Comparison of ENCODE assay signal across 4 fruit fly cellular contexts in the genomic region with DNA sequence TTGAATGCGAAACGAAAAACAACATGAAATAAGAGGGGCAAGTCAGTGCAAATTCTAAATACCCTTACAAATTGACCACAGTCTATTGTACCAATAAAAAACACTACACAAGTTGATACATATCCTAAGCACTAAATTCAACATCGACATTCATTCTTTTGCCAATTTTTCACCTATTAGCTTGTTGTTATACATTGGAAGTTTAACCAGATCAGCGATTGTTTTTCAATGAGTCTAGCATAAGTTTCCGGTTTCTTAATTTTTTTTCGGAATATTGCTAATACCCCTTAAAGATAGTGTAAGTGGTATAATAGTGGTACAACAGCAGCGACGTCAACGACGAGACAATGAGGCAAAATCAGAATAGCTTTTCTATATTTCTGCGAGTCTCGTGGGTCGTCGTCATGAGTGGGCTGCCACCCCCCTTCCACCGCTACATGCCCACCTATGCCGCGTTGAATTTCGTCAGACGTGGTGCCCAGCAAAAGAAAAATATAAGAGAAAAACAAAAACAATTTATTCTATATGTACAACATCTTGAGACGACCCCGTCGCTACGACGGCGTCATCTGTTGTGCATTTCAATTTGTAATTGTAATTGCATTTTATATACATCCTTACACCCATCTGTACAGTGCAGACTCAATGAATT.
TF ChIP-seq lines count a peak whose summit lies in the region.

No protein-coding gene starts in this region.

- TF ChIP-seq CTCF in whole organism, embryonic (GFP tag; optimal IDR thresholded peaks at IDR 0.05; lab: Kevin White, UChicago) = no peak

TF ChIP-seq in whole organism, adult, 20 proteins besides CTCF, POLR2A, EP300 and RAD21:
- peak; percentile 58 for TF ChIP-seq kay (GFP tag; lab: Kevin White, UChicago; ENCODE audit: borderline replicate concordance)
- no peak for TF ChIP-seq toe (GFP tag; optimal IDR thresholded peaks at IDR 0.05; lab: Kevin White, UChicago)
TF ChIP-seq in whole organism, adult: peak in this region for 1.

TF ChIP-seq in whole organism, embryonic, 481 proteins besides CTCF, POLR2A, EP300 and RAD21 (continues in another document):
- TF ChIP-seq CG8944 (GFP tag; optimal IDR thresholded peaks at IDR 0.05; lab: Kevin White, UChicago) (no peak), exex (tag; optimal IDR thresholded peaks at IDR 0.05; lab: Kevin White, UChicago) (no peak), br (optimal IDR thresholded peaks at IDR 0.05; lab: Kevin White, UChicago) (no peak), CG11504 (tag; optimal IDR thresholded peaks at IDR 0.05; lab: Kevin White, UChicago) (no peak), onecut (GFP tag; IDR thresholded peaks at IDR 0.05; lab: Robert Waterston, UW) (no peak), CG11085 (GFP tag; IDR thresholded peaks at IDR 0.05; lab: Robert Waterston, UW) (no peak), CG15479 (GFP tag; optimal IDR thresholded peaks at IDR 0.05; lab: Kevin White, UChicago) (no peak), CG1647 (GFP tag; optimal IDR thresholded peaks at IDR 0.05; lab: Kevin White, UChicago) (no peak), Mrtf (GFP tag; IDR thresholded peaks at IDR 0.05; lab: Robert Waterston, UW) (no peak), hbn (GFP tag; IDR thresholded peaks at IDR 0.05; lab: Robert Waterston, UW; ENCODE audit: partially characterized antibody) (no peak), cad (GFP tag; optimal IDR thresholded peaks at IDR 0.05; lab: Kevin White, UChicago) (no peak), CG34224 (GFP tag; IDR thresholded peaks at IDR 0.05; lab: Robert Waterston, UW; ENCODE audit: partially characterized antibody) (no peak), shn (GFP tag; optimal IDR thresholded peaks at IDR 0.05; lab: Kevin White, UChicago) (no peak), sr (GFP tag; IDR thresholded peaks at IDR 0.05; lab: Robert Waterston, UW) (peak; percentile 94), CG6765 (GFP tag; optimal IDR thresholded peaks at IDR 0.05; lab: Kevin White, UChicago) (no peak), CG5180 (GFP tag; optimal IDR thresholded peaks at IDR 0.05; lab: Kevin White, UChicago) (no peak), CG12942 (GFP tag; optimal IDR thresholded peaks at IDR 0.05; lab: Kevin White, UChicago) (no peak), CG15601 (tag; optimal IDR thresholded peaks at IDR 0.05; lab: Kevin White, UChicago) (no peak), D19A (tag; optimal IDR thresholded peaks at IDR 0.05; lab: Kevin White, UChicago) (peak; percentile 23), CG14014 (GFP tag; IDR thresholded peaks at IDR 0.05; lab: Robert Waterston, UW) (no peak), gcm2 (GFP tag; optimal IDR thresholded peaks at IDR 0.05; lab: Kevin White, UChicago) (no peak), abd-A (tag; optimal IDR thresholded peaks at IDR 0.05; lab: Kevin White, UChicago) (no peak), Oli (tag; optimal IDR thresholded peaks at IDR 0.05; lab: Kevin White, UChicago) (no peak), CG6813 (GFP tag; optimal IDR thresholded peaks at IDR 0.05; lab: Kevin White, UChicago) (no peak), CG9932 (GFP tag; IDR thresholded peaks at IDR 0.05; lab: Robert Waterston, UW) (peak; percentile 26; the same call in 1 of the 2 replicates), so (GFP tag; IDR thresholded peaks at IDR 0.05; lab: Robert Waterston, UW) (0 out of 3 replicates have a peak, but pooled peaks have one; percentile 20), CG10959 (GFP tag; IDR thresholded peaks at IDR 0.05; lab: Robert Waterston, UW) (no peak), CG15073 (GFP tag; optimal IDR thresholded peaks at IDR 0.05; lab: Kevin White, UChicago) (no peak)

TF ChIP-seq in whole organism, prepupa, 60 proteins besides CTCF, POLR2A, EP300 and RAD21 (continues in another document):
- TF ChIP-seq cyc (GFP tag; optimal IDR thresholded peaks at IDR 0.05; lab: Kevin White, UChicago) (no peak), CG31627 (GFP tag; optimal IDR thresholded peaks at IDR 0.05; lab: Kevin White, UChicago) (no peak), net (GFP tag; optimal IDR thresholded peaks at IDR 0.05; lab: Kevin White, UChicago) (no peak), fd85E (GFP tag; optimal IDR thresholded peaks at IDR 0.05; lab: Kevin White, UChicago) (no peak), Blimp-1 (GFP tag; optimal IDR thresholded peaks at IDR 0.05; lab: Kevin White, UChicago) (no peak), CG11902 (GFP tag; optimal IDR thresholded peaks at IDR 0.05; lab: Kevin White, UChicago) (no peak), CG3919 (GFP tag; optimal IDR thresholded peaks at IDR 0.05; lab: Kevin White, UChicago) (no peak), CG8319 (GFP tag; optimal IDR thresholded peaks at IDR 0.05; lab: Kevin White, UChicago) (no peak), Eip75B (GFP tag; optimal IDR thresholded peaks at IDR 0.05; lab: Kevin White, UChicago) (no peak), Hr39 (GFP tag; optimal IDR thresholded peaks at IDR 0.05; lab: Kevin White, UChicago) (no peak), CG8119 (GFP tag; IDR thresholded peaks at IDR 0.05; lab: Robert Waterston, UW) (peak; percentile 45; the same call in 1 of the 3 replicates), Hr4 (GFP tag; optimal IDR thresholded peaks at IDR 0.05; lab: Kevin White, UChicago) (peak; percentile 27), CG6808 (GFP tag; optimal IDR thresholded peaks at IDR 0.05; lab: Kevin White, UChicago) (no peak), Ets96B (tag; optimal IDR thresholded peaks at IDR 0.05; lab: Kevin White, UChicago) (no peak), CG6854 (GFP tag; optimal IDR thresholded peaks at IDR 0.05; lab: Kevin White, UChicago) (no peak), pdm3 (GFP tag; optimal IDR thresholded peaks at IDR 0.05; lab: Kevin White, UChicago) (no peak), Sox102F (GFP tag; optimal IDR thresholded peaks at IDR 0.05; lab: Kevin White, UChicago) (no peak), CG11762 (GFP tag; optimal IDR thresholded peaks at IDR 0.05; lab: Kevin White, UChicago; ENCODE audit: insufficient read depth) (no peak), CG6276 (GFP tag; optimal IDR thresholded peaks at IDR 0.05; lab: Kevin White, UChicago) (peak; percentile 28), achi (GFP tag; optimal IDR thresholded peaks at IDR 0.05; lab: Kevin White, UChicago) (no peak), Met (GFP tag; optimal IDR thresholded peaks at IDR 0.05; lab: Kevin White, UChicago) (no peak), Eip78C (GFP tag; lab: Kevin White, UChicago) (peak; percentile 8), ss (GFP tag; optimal IDR thresholded peaks at IDR 0.05; lab: Kevin White, UChicago) (no peak), Ets21C (GFP tag; optimal IDR thresholded peaks at IDR 0.05; lab: Kevin White, UChicago) (no peak), dac (GFP tag; optimal IDR thresholded peaks at IDR 0.05; lab: Kevin White, UChicago) (no peak), CG16779 (tag; optimal IDR thresholded peaks at IDR 0.05; lab: Kevin White, UChicago) (no peak), svp (GFP tag; lab: Kevin White, UChicago) (no peak), CG10669 (GFP tag; optimal IDR thresholded peaks at IDR 0.05; lab: Kevin White, UChicago) (peak; percentile 4), CG34406 (GFP tag; optimal IDR thresholded peaks at IDR 0.05; lab: Kevin White, UChicago) (no peak), fd59A (GFP tag; optimal IDR thresholded peaks at IDR 0.05; lab: Kevin White, UChicago) (no peak)

TF ChIP-seq in whole organism, pupa, 21 proteins besides CTCF, POLR2A, EP300 and RAD21:
- TF ChIP-seq CG12605 (GFP tag; IDR thresholded peaks at IDR 0.05; lab: Robert Waterston, UW) (no peak), CG32121 (GFP tag; IDR thresholded peaks at IDR 0.05; lab: Robert Waterston, UW) (0 out of 2 replicates have a peak, but pooled peaks have one; percentile 32), CG14655 (GFP tag; optimal IDR thresholded peaks at IDR 0.05; lab: Kevin White, UChicago) (peak; percentile 42), fd96Ca (GFP tag; IDR thresholded peaks at IDR 0.05; lab: Robert Waterston, UW) (0 out of 3 replicates have a peak, but pooled peaks have one; percentile 13), D1 (tag; optimal IDR thresholded peaks at IDR 0.05; lab: Kevin White, UChicago) (no peak), CG8159 (tag; optimal IDR thresholded peaks at IDR 0.05; lab: Kevin White, UChicago) (no peak), CG8301 (tag; optimal IDR thresholded peaks at IDR 0.05; lab: Kevin White, UChicago) (peak; percentile 24), Pif1B (GFP tag; optimal IDR thresholded peaks at IDR 0.05; lab: Kevin White, UChicago) (no peak)
TF ChIP-seq in whole organism, pupa: peak in this region for 4.
